Fruit fly (Drosophila melanogaster) whole organism, prepupa: Measurements from ENCODE around the gene Srx.
"Not testable (repeated sequence)": the region's sequence is repeated elsewhere in the genome, so short reads cannot be mapped to it uniquely, and the experiment has no call there.

ENCODE experiments used
- CG10631 ChIP-seq: fragments of 200-800 bp; sonication (Bioruptor generic); optimal IDR thresholded peaks from 2 replicates; lab custom pipeline; 2016; ENCODE audit warnings: missing biosample characterization, missing genetic modification characterization
- CG11762 ChIP-seq: fragments of 200-800 bp; sonication (Bioruptor generic); optimal IDR thresholded peaks from 3 replicates; lab custom pipeline; 2016; ENCODE audit warnings: missing biosample characterization, missing genetic modification characterization; ENCODE audit not compliant: insufficient read depth
- CG11902 ChIP-seq: fragments of 200-800 bp; sonication (Bioruptor generic); optimal IDR thresholded peaks from 3 replicates; lab custom pipeline; 2016; ENCODE audit warnings: missing biosample characterization, missing genetic modification characterization
- CG15336 ChIP-seq: fragments of 200-800 bp; sonication (Bioruptor generic); IDR thresholded peaks from 2 replicates; pipeline ENCODE4 v1.3.6; 2022; ENCODE audit warnings: missing biosample characterization, missing genetic modification characterization
- CG1621 ChIP-seq: fragments of 200-800 bp; sonication (Bioruptor generic); optimal IDR thresholded peaks from 3 replicates; lab custom pipeline; 2018; ENCODE audit warnings: missing biosample characterization, mild to moderate bottlenecking, missing genetic modification characterization
- CG16779 ChIP-seq: fragments of 200-800 bp; sonication (Bioruptor generic); optimal IDR thresholded peaks from 3 replicates; lab custom pipeline; 2017; ENCODE audit warnings: missing biosample characterization, mild to moderate bottlenecking, missing genetic modification characterization
- CG3032 ChIP-seq: fragments of 200-800 bp; optimal IDR thresholded peaks from 2 replicates; lab custom pipeline; 2019; ENCODE audit warnings: missing biosample characterization, mild to moderate bottlenecking, missing genetic modification characterization, moderate library complexity
- CG31627 ChIP-seq: fragments of 200-800 bp; sonication (Bioruptor generic); optimal IDR thresholded peaks from 3 replicates; lab custom pipeline; 2016; ENCODE audit warnings: missing biosample characterization, missing genetic modification characterization
- CG34406 ChIP-seq: fragments of 200-800 bp; sonication (Bioruptor generic); optimal IDR thresholded peaks from 3 replicates; lab custom pipeline; 2016; ENCODE audit warnings: missing biosample characterization, missing genetic modification characterization
- CG4318 ChIP-seq: fragments of 200-800 bp; sonication (Bioruptor generic); optimal IDR thresholded peaks from 3 replicates; lab custom pipeline; 2017; ENCODE audit warnings: missing biosample characterization, mild to moderate bottlenecking, missing genetic modification characterization
- CG6792 ChIP-seq: fragments of 200-800 bp; sonication (Bioruptor generic); optimal IDR thresholded peaks from 3 replicates; lab custom pipeline; 2016; ENCODE audit warnings: missing biosample characterization, missing genetic modification characterization
- CG6854 ChIP-seq: fragments of 200-800 bp; sonication (Bioruptor generic); optimal IDR thresholded peaks from 2 replicates; lab custom pipeline; 2017; ENCODE audit warnings: missing biosample characterization, mild to moderate bottlenecking, missing genetic modification characterization
- CG8119 ChIP-seq: fragments of 200-800 bp; sonication (Bioruptor generic); IDR thresholded peaks from 3 replicates; pipeline ENCODE4 v1.3.6; 2022; ENCODE audit warnings: missing biosample characterization, missing genetic modification characterization
- CG8319 ChIP-seq: fragments of 200-800 bp; sonication (Bioruptor generic); optimal IDR thresholded peaks from 3 replicates; lab custom pipeline; 2016; ENCODE audit warnings: missing biosample characterization, missing genetic modification characterization
- CG8632 ChIP-seq: fragments of 200-800 bp; sonication (Bioruptor generic); optimal IDR thresholded peaks from 3 replicates; lab custom pipeline; 2016; ENCODE audit warnings: missing biosample characterization, missing genetic modification characterization
- Eip75B ChIP-seq: fragments of 200-800 bp; sonication (Bioruptor generic); optimal IDR thresholded peaks from 3 replicates; lab custom pipeline; 2016; ENCODE audit warnings: missing biosample characterization, missing genetic modification characterization
- Hr38 ChIP-seq: sonication (Bioruptor generic); optimal IDR thresholded peaks from 2 replicates; lab custom pipeline; 2016; ENCODE audit warnings: missing biosample characterization, missing genetic modification characterization
- Hr39 ChIP-seq: fragments of 200-800 bp; sonication (Bioruptor generic); optimal IDR thresholded peaks from 2 replicates; lab custom pipeline; 2016; ENCODE audit warnings: missing biosample characterization, missing genetic modification characterization
- Hr4 ChIP-seq: fragments of 200-800 bp; sonication (Bioruptor generic); optimal IDR thresholded peaks from 3 replicates; lab custom pipeline; 2016; ENCODE audit warnings: missing biosample characterization, missing genetic modification characterization
- Met ChIP-seq: fragments of 200-800 bp; sonication (Bioruptor generic); optimal IDR thresholded peaks from 3 replicates; lab custom pipeline; 2016; ENCODE audit warnings: missing biosample characterization, missing genetic modification characterization
- Sox14 ChIP-seq: fragments of 200-800 bp; sonication (Bioruptor generic); optimal IDR thresholded peaks from 3 replicates; lab custom pipeline; 2016; ENCODE audit warnings: missing biosample characterization, missing genetic modification characterization
- achi ChIP-seq: fragments of 200-800 bp; sonication (Bioruptor generic); optimal IDR thresholded peaks from 3 replicates; lab custom pipeline; 2016; ENCODE audit warnings: missing biosample characterization, missing genetic modification characterization
- acj6 ChIP-seq: fragments of 200-800 bp; sonication (Bioruptor generic); optimal IDR thresholded peaks from 3 replicates; lab custom pipeline; 2016; ENCODE audit warnings: missing biosample characterization, missing genetic modification characterization
- eg ChIP-seq: fragments of 200-800 bp; sonication (Bioruptor generic); IDR thresholded peaks from 3 replicates; pipeline ENCODE4 v1.3.6; 2022; ENCODE audit warnings: missing biosample characterization, missing genetic modification characterization
- esn ChIP-seq: fragments of 200-800 bp; sonication (Bioruptor generic); optimal IDR thresholded peaks from 2 replicates; lab custom pipeline; 2016; ENCODE audit warnings: missing biosample characterization, mild to moderate bottlenecking, missing genetic modification characterization, moderate library complexity
- fd85E ChIP-seq: fragments of 200-800 bp; sonication (Bioruptor generic); optimal IDR thresholded peaks from 3 replicates; lab custom pipeline; 2016; ENCODE audit warnings: missing biosample characterization, missing genetic modification characterization
- fkh ChIP-seq: fragments of 200-800 bp; sonication (Bioruptor generic); optimal IDR thresholded peaks from 3 replicates; lab custom pipeline; 2017; ENCODE audit warnings: missing biosample characterization, mild to moderate bottlenecking, missing genetic modification characterization, moderate library complexity
- lz ChIP-seq: fragments of 200-800 bp; sonication (Bioruptor generic); optimal IDR thresholded peaks from 3 replicates; lab custom pipeline; 2016; ENCODE audit warnings: missing biosample characterization, missing genetic modification characterization
- pdm3 ChIP-seq: fragments of 200-800 bp; sonication (Bioruptor generic); optimal IDR thresholded peaks from 3 replicates; lab custom pipeline; 2016; ENCODE audit warnings: missing biosample characterization, missing genetic modification characterization
- spab ChIP-seq: fragments of 200-800 bp; sonication (Bioruptor generic); optimal IDR thresholded peaks from 2 replicates; lab custom pipeline; 2017; ENCODE audit warnings: missing biosample characterization, mild to moderate bottlenecking, missing genetic modification characterization, missing genetic modification reagents
- ss ChIP-seq, 2 experiments: fragments of 200-800 bp; sonication (Bioruptor generic); optimal IDR thresholded peaks; 2 replicates in 1 of 2; 3 replicates in 1 of 2; lab custom pipeline; 2017 to 2018; ENCODE audit warnings: mild to moderate bottlenecking in 2 of 2, missing biosample characterization in 2 of 2, missing genetic modification characterization in 2 of 2, moderate library complexity in 1 of 2
- svp ChIP-seq: fragments of 200-800 bp; sonication (Bioruptor generic); peaks from one replicate; lab custom pipeline; 2016; ENCODE audit warnings: missing biosample characterization, missing genetic modification characterization

The Srx gene

dm6 chrX:17886449-17887207 lies 29.9 kb downstream of the Srx start (continued):
- no peak for TF ChIP-seq acj6 (GFP tag; lab: Kevin White, UChicago)
- peak; percentile 18 for TF ChIP-seq CG34406 (GFP tag; lab: Kevin White, UChicago)
- no peak for TF ChIP-seq lz (GFP tag; lab: Kevin White, UChicago)
- peak; percentile 16 for TF ChIP-seq CG10631 (GFP tag; lab: Kevin White, UChicago)
- peak; percentile 17 for TF ChIP-seq pdm3 (GFP tag; lab: Kevin White, UChicago)
- peak; percentile 43 for TF ChIP-seq CG8632 (GFP tag; lab: Kevin White, UChicago)
- peak; percentile 75 for TF ChIP-seq spab (GFP tag; lab: Kevin White, UChicago)
- no peak for TF ChIP-seq CG11902 (GFP tag; lab: Kevin White, UChicago)
- TF ChIP-seq Hr4 (GFP tag; lab: Kevin White, UChicago) = peak; percentile 2
- TF ChIP-seq Eip75B (GFP tag; lab: Kevin White, UChicago) = peak; percentile 41
- peak; percentile 92 to 93 for TF ChIP-seq ss (GFP tag; optimal IDR thresholded peaks at IDR 0.05; lab: Kevin White, UChicago)
- peak; percentile 68 for TF ChIP-seq CG6854 (GFP tag; lab: Kevin White, UChicago)
- TF ChIP-seq Hr39 (GFP tag; lab: Kevin White, UChicago) = no peak
- no peak for TF ChIP-seq CG31627 (GFP tag; lab: Kevin White, UChicago)
- peak; percentile 87 for TF ChIP-seq CG8119 (GFP tag; lab: Robert Waterston, UW)
- no peak for TF ChIP-seq Hr38 (GFP tag; lab: Kevin White, UChicago)
- TF ChIP-seq fd85E = no peak
- TF ChIP-seq achi (GFP tag; lab: Kevin White, UChicago) = peak; percentile 8

dm6 chrX:17887208-17887627 lies 30.4 kb downstream of the Srx start, which contains the start of gene mnb:
mnb (minus strand) TSS chrX:17887222.
- TF ChIP-seq CG15336 (GFP tag; lab: Robert Waterston, UW) (no peak), CG31627 (GFP tag; lab: Kevin White, UChicago) (peak; percentile 7), esn (peak; percentile 32), CG6792 (GFP tag; lab: Kevin White, UChicago) (no peak), fd85E (no peak), svp (peak; percentile 73), CG1621 (tag; lab: Kevin White, UChicago) (no peak), fkh (GFP tag; lab: Kevin White, UChicago) (no peak), acj6 (GFP tag; lab: Kevin White, UChicago) (peak; percentile 4), CG3032 (tag; lab: Kevin White, UChicago) (no peak)

- TF ChIP-seq Hr39 (GFP tag; lab: Kevin White, UChicago) = no peak
- TF ChIP-seq fd85E = no peak
- no peak for TF ChIP-seq spab (GFP tag; lab: Kevin White, UChicago)
- TF ChIP-seq eg (GFP tag; lab: Robert Waterston, UW) = no peak
- TF ChIP-seq CG1621 (tag; lab: Kevin White, UChicago) = no peak
- no peak for TF ChIP-seq lz (GFP tag; lab: Kevin White, UChicago)
- no peak for TF ChIP-seq CG8632 (GFP tag; lab: Kevin White, UChicago)
- no peak for TF ChIP-seq Sox14 (GFP tag; lab: Kevin White, UChicago)
- TF ChIP-seq CG16779 = no peak
- TF ChIP-seq ss (GFP tag; optimal IDR thresholded peaks at IDR 0.05; lab: Kevin White, UChicago) = no peak
- TF ChIP-seq CG4318 = no peak
- TF ChIP-seq Met (GFP tag; lab: Kevin White, UChicago) = no peak
These were observed 31.1 kb downstream of the Srx start, which contains the start of gene CG6788 for dm6 chrX:17887877-17888276. CG6788 (plus strand) TSS chrX:17888177.

- not testable (repeated sequence) for TF ChIP-seq CG8319, CG11762, acj6 (GFP tag; lab: Kevin White, UChicago)
These were observed 32.5 kb downstream of the Srx start, which contains the start of gene Gss1 for dm6 chrX:17889247-17889646. Gss1 (plus strand) TSS chrX:17889547.
